Worm (Caenorhabditis elegans): ENCODE data around the gene abu-9.
"Not testable (repeated sequence)": the region's sequence is repeated elsewhere in the genome, so short reads cannot be mapped to it uniquely, and the experiment has no call there.

DNA sequence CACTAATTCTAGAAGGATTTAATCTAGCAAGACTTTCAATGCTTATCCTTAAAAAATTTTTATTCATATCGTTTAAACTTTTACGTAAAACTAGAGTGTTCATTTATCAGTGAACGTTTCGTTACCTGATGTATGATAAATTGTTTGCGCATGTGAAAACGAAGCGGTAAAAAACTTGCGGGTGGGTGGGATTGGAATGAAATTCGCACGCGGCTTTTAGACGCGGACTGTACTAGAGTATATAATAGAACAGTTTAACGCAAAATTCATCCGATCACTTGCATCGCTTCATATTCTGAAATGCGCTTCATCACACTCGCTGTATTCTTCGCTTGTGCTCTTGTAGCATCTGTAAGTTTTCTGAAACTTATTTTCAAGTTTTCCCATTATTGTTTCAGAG lies at the start of gene abu-9:
- TF ChIP-seq nhr-11 (tag; optimal IDR thresholded peaks at IDR 0.05); ama-1 (optimal IDR thresholded peaks at IDR 0.05); fkh-10 (GFP tag; optimal IDR thresholded peaks at IDR 0.05); ttx-3 (tag; optimal IDR thresholded peaks at IDR 0.05); ceh-6 (GFP tag; optimal IDR thresholded peaks at IDR 0.05); hlh-13 (GFP tag; optimal IDR thresholded peaks at IDR 0.05); dve-1 (tag; optimal IDR thresholded peaks at IDR 0.05); K02D7.2 (tag; optimal IDR thresholded peaks at IDR 0.05): not testable (repeated sequence)

Data from whole organism, late embryonic.